Worm (Caenorhabditis elegans) whole organism, L2 larva: Measurements from ENCODE around the gene vps-24.

Experiments used
- C34F6.9 ChIP-seq: fragments of 150-350 bp; optimal IDR thresholded peaks from 2 replicates; lab custom pipeline; 2014; ENCODE audit warnings: missing biosample characterization, missing genetic modification characterization
- R02D3.7 ChIP-seq: fragments of 150-350 bp; optimal IDR thresholded peaks from 2 replicates; lab custom pipeline; 2014; ENCODE audit warnings: missing biosample characterization, missing genetic modification characterization
- Y55F3AM.14 ChIP-seq: fragments of 200-800 bp; sonication (Bioruptor generic); optimal IDR thresholded peaks from 2 replicates; lab custom pipeline; 2018; ENCODE audit warnings: mild to moderate bottlenecking, missing genetic modification characterization, missing compliant biosample characterization
- ZK546.5 ChIP-seq: sonication (generic microtip); optimal IDR thresholded peaks from 2 replicates; lab custom pipeline; 2017; ENCODE audit warnings: missing biosample characterization, missing genetic modification characterization
- alr-1 ChIP-seq: fragments of 150-350 bp; optimal IDR thresholded peaks from 2 replicates; lab custom pipeline; 2014; ENCODE audit warnings: missing biosample characterization, missing genetic modification characterization
- aly-2 ChIP-seq: fragments of 150-350 bp; optimal IDR thresholded peaks from 2 replicates; lab custom pipeline; 2014; ENCODE audit warnings: missing biosample characterization, missing genetic modification characterization
- ama-1 ChIP-seq: fragments of 150-350 bp; optimal IDR thresholded peaks from 2 replicates; lab custom pipeline; 2018; ENCODE audit warnings: inconsistent platforms
- blmp-1 ChIP-seq: sonication (generic microtip); optimal IDR thresholded peaks from 2 replicates; lab custom pipeline; 2017; ENCODE audit warnings: missing genetic modification characterization, mild to moderate bottlenecking, missing compliant biosample characterization, antibody characterized with exemption, moderate library complexity; ENCODE audit not compliant: insufficient read depth
- ceh-16 ChIP-seq: fragments of 150-350 bp; optimal IDR thresholded peaks from 2 replicates; lab custom pipeline; 2014; ENCODE audit warnings: missing biosample characterization, missing genetic modification characterization
- ceh-82 ChIP-seq: fragments of 150-350 bp; optimal IDR thresholded peaks from 2 replicates; lab custom pipeline; 2014; ENCODE audit warnings: missing biosample characterization, missing genetic modification characterization
- crh-2 ChIP-seq: sonication (generic microtip); optimal IDR thresholded peaks from 2 replicates; lab custom pipeline; 2017; ENCODE audit warnings: missing biosample characterization, missing genetic modification characterization
- elt-1 ChIP-seq: fragments of 150-350 bp; optimal IDR thresholded peaks from 2 replicates; lab custom pipeline; 2014; ENCODE audit warnings: missing biosample characterization, missing genetic modification characterization
- elt-3 ChIP-seq: sonication (generic microtip); optimal IDR thresholded peaks from 2 replicates; lab custom pipeline; 2017; ENCODE audit warnings: missing biosample characterization, missing genetic modification characterization
- fos-1 ChIP-seq: fragments of 150-350 bp; optimal IDR thresholded peaks from 2 replicates; lab custom pipeline; 2014; ENCODE audit warnings: missing biosample characterization, missing genetic modification characterization
- lsy-2 ChIP-seq, 2 experiments: fragments of 150-350 bp in 1 of 2; sonication (generic microtip) in 1 of 2; optimal IDR thresholded peaks; 2 replicates each; lab custom pipeline; 2014 to 2017; ENCODE audit warnings: missing biosample characterization in 2 of 2, missing genetic modification characterization in 2 of 2
- mab-5 ChIP-seq: fragments of 150-350 bp; optimal IDR thresholded peaks from 2 replicates; lab custom pipeline; 2014; ENCODE audit warnings: missing biosample characterization, missing genetic modification characterization
- nhr-11 ChIP-seq: fragments of 150-350 bp; optimal IDR thresholded peaks from 2 replicates; lab custom pipeline; 2014; ENCODE audit warnings: missing biosample characterization, missing genetic modification characterization
- nhr-129 ChIP-seq: fragments of 150-350 bp; optimal IDR thresholded peaks from 2 replicates; lab custom pipeline; 2014; ENCODE audit warnings: missing biosample characterization, missing genetic modification characterization
- nhr-21 ChIP-seq: fragments of 150-350 bp; optimal IDR thresholded peaks from 2 replicates; lab custom pipeline; 2014; ENCODE audit warnings: missing biosample characterization, missing genetic modification characterization
- nhr-237 ChIP-seq: fragments of 150-350 bp; optimal IDR thresholded peaks from 2 replicates; lab custom pipeline; 2014; ENCODE audit warnings: missing biosample characterization, missing genetic modification characterization
- nhr-25 ChIP-seq: fragments of 150-350 bp; sonication (generic microtip); optimal IDR thresholded peaks from 3 replicates; lab custom pipeline; 2014; ENCODE audit warnings: missing biosample characterization, missing genetic modification characterization
- nhr-6 ChIP-seq: fragments of 150-350 bp; optimal IDR thresholded peaks from 2 replicates; lab custom pipeline; 2014; ENCODE audit warnings: missing biosample characterization, missing genetic modification characterization
- skn-1 ChIP-seq: sonication (generic microtip); optimal IDR thresholded peaks from 2 replicates; lab custom pipeline; 2017; ENCODE audit warnings: missing biosample characterization, missing genetic modification characterization
- sma-3 ChIP-seq: sonication (generic microtip); optimal IDR thresholded peaks from 2 replicates; lab custom pipeline; 2016; ENCODE audit warnings: missing genetic modification reagents, missing genetic modification characterization, missing compliant biosample characterization
- sma-9 ChIP-seq, 2 experiments: fragments of 150-350 bp in 1 of 2; sonication (generic microtip) in 1 of 2; optimal IDR thresholded peaks; 2 replicates each; lab custom pipeline; 2014 to 2016; ENCODE audit warnings: missing genetic modification characterization in 2 of 2, mild to moderate bottlenecking in 1 of 2, missing biosample characterization in 1 of 2, missing compliant biosample characterization in 1 of 2, missing genetic modification reagents in 1 of 2, moderate library complexity in 1 of 2
- unc-39 ChIP-seq: fragments of 150-350 bp; optimal IDR thresholded peaks from 2 replicates; lab custom pipeline; 2014; ENCODE audit warnings: missing biosample characterization, missing genetic modification characterization
- unc-55 ChIP-seq: fragments of 150-350 bp; sonication (generic microtip); optimal IDR thresholded peaks from 3 replicates; lab custom pipeline; 2014; ENCODE audit warnings: missing biosample characterization, missing genetic modification reagents, missing genetic modification characterization
- zag-1 ChIP-seq: fragments of 150-350 bp; optimal IDR thresholded peaks from 2 replicates; lab custom pipeline; 2014; ENCODE audit warnings: missing biosample characterization, missing genetic modification characterization
- ztf-11 ChIP-seq: sonication (generic microtip); optimal IDR thresholded peaks from 2 replicates; lab custom pipeline; 2017; ENCODE audit warnings: missing biosample characterization, missing genetic modification characterization
- ztf-4 ChIP-seq: fragments of 150-350 bp; optimal IDR thresholded peaks from 2 replicates; lab custom pipeline; 2014; ENCODE audit warnings: missing biosample characterization, missing genetic modification characterization

Gene vps-24

DNA sequence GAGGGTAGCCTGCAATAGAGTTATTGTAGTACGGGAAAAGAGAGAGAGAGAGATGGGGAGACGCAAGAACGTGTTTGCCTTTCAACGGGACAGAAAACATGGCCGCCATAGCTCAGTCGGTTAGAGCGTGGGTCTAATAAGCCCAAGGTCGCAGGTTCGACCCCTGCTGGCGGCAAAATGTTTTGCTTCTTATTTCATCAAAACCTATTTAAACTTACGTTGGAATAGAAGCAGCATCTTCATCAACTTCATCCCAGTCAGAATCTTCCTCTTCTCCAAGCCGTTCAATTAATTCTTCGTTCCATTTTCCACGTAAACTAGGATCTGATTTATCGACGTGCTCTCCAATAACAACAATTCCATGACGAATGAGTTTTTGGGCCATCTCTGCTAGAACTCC, 38.9 kb downstream of the vps-24 start (continued):
- TF ChIP-seq nhr-21 (peak; percentile 36), ZK546.5 (no peak), mab-5 (tag; lab: Kevin White, UChicago) (no peak), skn-1 (tag; lab: Kevin White, UChicago) (no peak), sma-9 (GFP tag; optimal IDR thresholded peaks at IDR 0.05; lab: Kevin White, UChicago) (peak; percentile 26), sma-9 (tag; optimal IDR thresholded peaks at IDR 0.05; lab: Kevin White, UChicago) (no peak), crh-2 (tag; lab: Kevin White, UChicago) (no peak), nhr-11 (tag; lab: Kevin White, UChicago) (no peak), alr-1 (no peak), ceh-16 (tag; lab: Kevin White, UChicago) (peak; percentile 13), zag-1 (tag; lab: Kevin White, UChicago) (no peak), sma-3 (peak; percentile 50), elt-1 (tag; lab: Kevin White, UChicago) (no peak)

DNA sequence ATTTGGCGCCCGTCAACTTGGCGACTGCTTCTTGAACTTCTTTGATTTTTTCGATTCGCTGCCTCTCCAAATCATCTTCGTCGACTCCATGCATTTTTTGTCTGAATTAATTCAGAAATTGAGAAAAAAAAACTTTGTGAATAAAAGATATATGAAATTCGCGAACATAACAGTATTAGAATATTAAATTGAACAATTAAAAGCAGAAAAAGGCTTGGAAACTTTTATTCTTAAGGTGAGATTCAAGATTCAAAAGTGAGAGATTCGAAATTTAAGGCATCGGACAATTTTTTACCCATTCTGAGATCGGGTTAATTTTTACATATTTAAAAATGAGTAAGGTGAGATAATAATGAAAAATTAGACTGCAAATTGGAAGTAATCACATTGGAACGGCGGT, 40.1 kb downstream of the vps-24 start, which contains the start of gene F33G12.3:
TSS of gene F33G12.3 (minus strand) at position 101 of the 400 bp plus-strand sequence.
- TF ChIP-seq Y55F3AM.14 (GFP tag; lab: Kevin White, UChicago) (no peak), sma-9 (GFP tag; optimal IDR thresholded peaks at IDR 0.05; lab: Kevin White, UChicago) (no peak), sma-9 (tag; optimal IDR thresholded peaks at IDR 0.05; lab: Kevin White, UChicago) (no peak), ztf-4 (tag; lab: Kevin White, UChicago) (no peak), alr-1 (no peak), ama-1 (lab: Kevin White, UChicago) (no peak), C34F6.9 (no peak), nhr-25 (tag; lab: Kevin White, UChicago) (no peak), aly-2 (no peak), elt-3 (tag; lab: Kevin White, UChicago) (no peak), unc-39 (tag; lab: Kevin White, UChicago) (no peak), R02D3.7 (tag; lab: Kevin White, UChicago) (no peak), ceh-82 (tag; lab: Kevin White, UChicago) (no peak), fos-1 (tag; lab: Kevin White, UChicago) (no peak), mab-5 (tag; lab: Kevin White, UChicago) (no peak)

DNA sequence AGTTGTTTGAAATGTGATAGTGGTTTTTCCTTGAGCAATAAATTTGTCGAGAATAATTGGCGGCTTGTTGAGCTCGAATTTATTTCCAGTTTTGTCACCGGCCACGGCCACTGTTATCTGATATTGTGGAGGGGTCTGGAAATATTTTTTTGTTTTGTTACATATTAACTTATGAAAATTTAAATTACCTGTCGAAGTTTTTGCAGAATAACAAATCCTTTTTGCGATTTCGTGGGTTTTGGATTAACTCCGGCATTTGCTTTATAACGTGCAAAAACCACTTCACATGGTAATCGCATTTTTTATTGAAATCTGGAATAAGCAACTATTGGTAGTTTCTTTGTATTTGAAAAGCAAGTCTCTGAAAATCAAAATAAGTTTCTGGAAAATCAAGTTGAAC, 42.3 kb downstream of the vps-24 start, which contains the start of gene lrr-1:
TSS of gene lrr-1 (minus strand) at position 312 of the 400 bp plus-strand sequence.
- TF ChIP-seq ztf-4 (tag; lab: Kevin White, UChicago) (no peak), blmp-1 (tag; lab: Kevin White, UChicago) (no peak), ztf-11 (tag; lab: Kevin White, UChicago) (no peak), unc-55 (GFP tag; lab: Kevin White, UChicago) (no peak), nhr-6 (tag; lab: Kevin White, UChicago) (no peak), nhr-237 (tag; lab: Kevin White, UChicago) (no peak), lsy-2 (tag; optimal IDR thresholded peaks at IDR 0.05; lab: Kevin White, UChicago) (no peak)

DNA sequence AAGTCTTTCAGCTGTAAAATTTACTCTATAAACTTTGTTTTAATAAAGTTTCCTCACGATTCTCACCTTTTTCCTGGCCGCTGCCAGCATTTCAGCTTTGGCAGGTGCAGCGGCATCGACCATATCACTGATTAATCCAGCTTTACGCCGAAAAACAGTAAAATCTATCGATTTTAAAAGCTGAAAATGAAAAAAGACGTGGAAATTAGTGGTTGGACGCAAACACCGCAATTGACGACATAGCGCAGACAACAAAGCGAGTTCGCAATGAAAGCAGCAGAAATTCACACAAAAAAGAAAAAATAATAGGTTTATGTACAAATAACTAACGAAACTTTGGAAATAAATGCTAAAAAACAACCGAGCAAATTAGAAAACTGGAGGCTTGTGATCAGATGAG, 46.1 kb downstream of the vps-24 start, which contains the start of gene golg-2:
TSS of gene golg-2 (minus strand) at position 180 of the 400 bp plus-strand sequence.
- TF ChIP-seq lsy-2 (tag; optimal IDR thresholded peaks at IDR 0.05; lab: Kevin White, UChicago) = peak in 1 of 2 experiments; percentile 50
- TF ChIP-seq unc-55 (GFP tag; lab: Kevin White, UChicago) = peak; percentile 13
- TF ChIP-seq crh-2 (tag; lab: Kevin White, UChicago) = peak; percentile 34
- TF ChIP-seq ztf-11 (tag; lab: Kevin White, UChicago) = no peak
- TF ChIP-seq nhr-25 (tag; lab: Kevin White, UChicago) = no peak
- peak; percentile 28 for TF ChIP-seq C34F6.9
- peak; percentile 19 for TF ChIP-seq nhr-129

DNA sequence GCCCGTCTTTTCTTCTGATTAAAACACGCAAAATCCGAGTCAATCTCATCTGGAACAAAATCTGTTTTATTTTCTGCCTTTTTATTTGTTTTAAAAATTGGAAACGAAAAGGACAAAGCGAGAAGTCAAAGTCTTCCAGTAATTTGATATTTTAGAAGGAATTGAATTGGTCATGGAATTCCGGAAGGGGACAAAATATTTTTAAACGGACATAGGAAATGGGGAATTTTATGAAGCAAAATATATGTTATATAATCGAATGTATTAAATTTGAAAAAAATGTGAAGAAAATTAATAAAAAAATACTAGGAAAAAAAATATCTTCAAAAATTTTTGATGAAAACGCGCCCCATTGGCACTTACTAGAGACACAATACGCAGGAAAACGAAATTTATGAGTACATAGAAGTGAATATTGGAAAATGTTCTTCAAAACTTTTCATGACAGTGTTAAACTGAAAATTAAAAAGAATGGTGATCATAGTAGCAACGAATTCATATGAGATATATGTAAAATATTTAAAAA, 46.9 kb downstream of the vps-24 start, which contains the start of gene F33G12.7:
TSS of gene F33G12.7 (minus strand) at position 51 of the 526 bp plus-strand sequence.
- TF ChIP-seq C34F6.9 (peak; percentile 5), lsy-2 (tag; optimal IDR thresholded peaks at IDR 0.05; lab: Kevin White, UChicago) (peak in 1 of 2 experiments; percentile 7), unc-55 (GFP tag; lab: Kevin White, UChicago) (peak; percentile 15), nhr-11 (tag; lab: Kevin White, UChicago) (no peak)
